Worm (Caenorhabditis elegans): ENCODE data around the gene C07H6.2.

C07H6.2 gene

DNA sequence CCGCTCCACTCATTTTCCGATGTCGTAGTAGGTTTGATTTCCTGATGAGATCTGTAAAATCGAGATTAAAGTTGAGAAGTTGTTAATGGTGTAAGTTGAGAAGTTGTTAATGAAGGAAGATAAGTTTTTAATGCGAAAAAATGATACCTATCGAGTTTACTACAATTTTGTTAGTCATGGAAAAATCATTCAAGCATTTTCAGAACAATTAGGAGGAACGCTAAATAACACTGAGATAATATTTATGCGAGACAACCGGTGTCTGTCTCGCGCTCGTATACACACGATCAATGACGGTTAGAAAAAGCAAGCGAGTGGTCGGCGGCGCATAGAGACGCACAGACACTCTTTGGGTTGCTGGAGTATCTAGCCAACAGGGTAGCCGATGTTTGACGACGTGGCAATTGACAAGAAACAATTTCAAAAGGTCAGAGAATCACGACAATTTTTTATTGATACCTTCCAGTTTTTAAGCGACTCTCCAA is 23.0 kb upstream of the C07H6.2 start, which contains the start of gene cgh-1 (continued):
- TF ChIP-seq cebp-1 (GFP tag; IDR thresholded peaks at IDR 0.05) (no peak), cebp-1 (tag; optimal IDR thresholded peaks at IDR 0.05) (no peak), egrh-3 (GFP tag; IDR thresholded peaks at IDR 0.05) (no peak), snpc-1.1 (tag; optimal IDR thresholded peaks at IDR 0.05; ENCODE audit: insufficient read depth) (no peak), madf-3 (GFP tag; IDR thresholded peaks at IDR 0.05) (peak; percentile 69; the same call in 1 of the 2 replicates), F37B4.10 (GFP tag; IDR thresholded peaks at IDR 0.05) (no peak), B0336.3 (GFP tag; IDR thresholded peaks at IDR 0.05) (peak; percentile 50; the same call in 1 of the 2 replicates), F22D6.2 (tag; optimal IDR thresholded peaks at IDR 0.05) (no peak), F33H1.4 (GFP tag; IDR thresholded peaks at IDR 0.05) (no peak), B0035.1 (tag; optimal IDR thresholded peaks at IDR 0.05) (no peak), chd-7 (tag; optimal IDR thresholded peaks at IDR 0.05) (no peak), zfh-2 (GFP tag; conservative IDR thresholded peaks at IDR 0.05) (no peak), K12H6.12 (tag; optimal IDR thresholded peaks at IDR 0.05) (no peak), lsl-1 (GFP tag; optimal IDR thresholded peaks at IDR 0.05) (peak; percentile 7), hmg-20 (GFP tag; IDR thresholded peaks at IDR 0.05) (no peak), ceh-91 (GFP tag; IDR thresholded peaks at IDR 0.05) (no peak), lir-1 (GFP tag; conservative IDR thresholded peaks at IDR 0.05) (no peak), ceh-40 (GFP tag; IDR thresholded peaks at IDR 0.05) (peak; percentile 28; the same call in 1 of the 2 replicates), attf-3 (GFP tag; conservative IDR thresholded peaks at IDR 0.05) (no peak), Y53F4B.3 (GFP tag; IDR thresholded peaks at IDR 0.05) (no peak), B0261.1 (tag; optimal IDR thresholded peaks at IDR 0.05) (no peak), mes-4 (tag; optimal IDR thresholded peaks at IDR 0.05) (no peak), lin-40 (tag; optimal IDR thresholded peaks at IDR 0.05) (no peak), lin-54 (GFP tag; optimal IDR thresholded peaks at IDR 0.05) (peak; percentile 27), ztf-6 (GFP tag; IDR thresholded peaks at IDR 0.05) (no peak), unc-62 (GFP tag; optimal IDR thresholded peaks at IDR 0.05) (no peak), C17E4.6 (GFP tag; IDR thresholded peaks at IDR 0.05) (no peak), Y95B8A.8 (GFP tag; IDR thresholded peaks at IDR 0.05) (no peak), bed-1 (GFP tag; IDR thresholded peaks at IDR 0.05) (no peak), ztf-25 (GFP tag; IDR thresholded peaks at IDR 0.05) (no peak), ets-4 (GFP tag; optimal IDR thresholded peaks at IDR 0.05) (no peak), Y79H2A.3 (GFP tag; conservative IDR thresholded peaks at IDR 0.05) (no peak), him-1 (tag; optimal IDR thresholded peaks at IDR 0.05) (no peak), ztf-26 (tag; optimal IDR thresholded peaks at IDR 0.05) (no peak), nfyb-1 (GFP tag; IDR thresholded peaks at IDR 0.05) (peak; percentile 15; the same call in 1 of the 2 replicates), mcd-1 (GFP tag; IDR thresholded peaks at IDR 0.05) (no peak), Y53G8AR.9 (GFP tag; conservative IDR thresholded peaks at IDR 0.05) (no peak), snpc-4 (GFP tag; optimal IDR thresholded peaks at IDR 0.05) (no peak), snpc-4 (tag; optimal IDR thresholded peaks at IDR 0.05) (no peak), pbrm-1 (GFP tag; IDR thresholded peaks at IDR 0.05) (0 out of 2 replicates have a peak, but pooled peaks have one; percentile 15), lsy-27 (tag; optimal IDR thresholded peaks at IDR 0.05; ENCODE audit: borderline replicate concordance, insufficient read depth) (no peak), ZK185.1 (tag; optimal IDR thresholded peaks at IDR 0.05; ENCODE audit: poor library complexity, severe bottlenecking) (no peak), hmg-1.2 (GFP tag; IDR thresholded peaks at IDR 0.05) (no peak), F57A8.1 (GFP tag; optimal IDR thresholded peaks at IDR 0.05) (no peak), rcor-1 (GFP tag; IDR thresholded peaks at IDR 0.05) (no peak), sea-2 (GFP tag; IDR thresholded peaks at IDR 0.05) (no peak), tbp1 (GFP tag; optimal IDR thresholded peaks at IDR 0.05) (peak; percentile 15), let-607 (tag; optimal IDR thresholded peaks at IDR 0.05) (no peak), ztf-22 (GFP tag; optimal IDR thresholded peaks at IDR 0.05) (no peak)
